Worm (Caenorhabditis elegans) whole organism, L4 larva: ENCODE measurements around the gene mup-2.

Source experiments
- F10B5.3 ChIP-seq: sonication (generic microtip); optimal IDR thresholded peaks from 2 replicates; lab custom pipeline; 2016; ENCODE audit warnings: mild to moderate bottlenecking, missing genetic modification characterization, missing compliant biosample characterization
- F37D6.2 ChIP-seq: sonication (generic microtip); optimal IDR thresholded peaks from 2 replicates; lab custom pipeline; 2016; ENCODE audit warnings: mild to moderate bottlenecking, missing genetic modification characterization, missing compliant biosample characterization
- F49E8.2 ChIP-seq: sonication (generic microtip); optimal IDR thresholded peaks from 2 replicates; lab custom pipeline; 2016; ENCODE audit warnings: missing compliant biosample characterization, mild to moderate bottlenecking, missing genetic modification characterization, borderline replicate concordance
- T26A8.4 ChIP-seq: fragments of 200-800 bp; sonication (Bioruptor generic); IDR thresholded peaks from 2 replicates; pipeline ENCODE4 v1.3.6; 2022; ENCODE audit warnings: missing genetic modification characterization, missing compliant biosample characterization
- Y48G9A.11 ChIP-seq: fragments of 200-800 bp; sonication (Bioruptor generic); IDR thresholded peaks from 2 replicates; pipeline ENCODE4 v1.3.6; 2022; ENCODE audit warnings: missing genetic modification reagents, missing genetic modification characterization, missing compliant biosample characterization
- Y5F2A.4 ChIP-seq: fragments of 200-800 bp; sonication (Bioruptor generic); optimal IDR thresholded peaks from 2 replicates; lab custom pipeline; 2018; ENCODE audit warnings: mild to moderate bottlenecking, missing genetic modification characterization, missing compliant biosample characterization
- ZK337.2 ChIP-seq: fragments of 200-800 bp; sonication (Bioruptor generic); IDR thresholded peaks from 2 replicates; pipeline ENCODE4 v1.3.6; 2022; ENCODE audit warnings: missing genetic modification reagents, missing genetic modification characterization, missing compliant biosample characterization
- ZK546.5 ChIP-seq, 2 experiments: sonication (generic microtip); optimal IDR thresholded peaks; 2 replicates each; lab custom pipeline; 2017; ENCODE audit warnings: missing biosample characterization in 2 of 2, missing genetic modification characterization in 2 of 2
- aha-1 ChIP-seq: fragments of 150-350 bp; peaks from one replicate; lab custom pipeline; 2014; ENCODE audit warnings: missing biosample characterization, missing genetic modification characterization
- arid-1 ChIP-seq: fragments of 200-800 bp; sonication (Bioruptor generic); conservative IDR thresholded peaks from 2 replicates; pipeline ENCODE4 v1.3.6; 2022; ENCODE audit warnings: missing genetic modification reagents, missing genetic modification characterization, missing compliant biosample characterization
- attf-4 ChIP-seq: sonication (generic microtip); optimal IDR thresholded peaks from 3 replicates; lab custom pipeline; 2017; ENCODE audit warnings: missing biosample characterization, missing genetic modification characterization
- ceh-32 ChIP-seq: sonication (generic microtip); optimal IDR thresholded peaks from 2 replicates; lab custom pipeline; 2016; ENCODE audit warnings: mild to moderate bottlenecking, missing genetic modification characterization, missing compliant biosample characterization; ENCODE audit not compliant: poor library complexity
- ceh-44 ChIP-seq: fragments of 200-800 bp; sonication (Bioruptor generic); IDR thresholded peaks from 2 replicates; pipeline ENCODE4 v1.3.6; 2022; ENCODE audit warnings: missing genetic modification reagents, missing genetic modification characterization, missing compliant biosample characterization
- ceh-62 ChIP-seq: sonication (generic microtip); optimal IDR thresholded peaks from 2 replicates; lab custom pipeline; 2017; ENCODE audit warnings: missing biosample characterization, missing genetic modification characterization
- ctbp-1 ChIP-seq: fragments of 200-800 bp; sonication (Bioruptor generic); IDR thresholded peaks from 2 replicates; pipeline ENCODE4 v1.3.6; 2022; ENCODE audit warnings: missing genetic modification reagents, missing genetic modification characterization, missing compliant biosample characterization
- daf-19 ChIP-seq: fragments of 200-800 bp; sonication (Bioruptor generic); conservative IDR thresholded peaks from 2 replicates; pipeline ENCODE4 v1.3.6; 2022; ENCODE audit warnings: missing genetic modification characterization, missing compliant biosample characterization
- daf-8 ChIP-seq: fragments of 200-800 bp; sonication (Bioruptor generic); IDR thresholded peaks from 2 replicates; pipeline ENCODE4 v1.3.6; 2022; ENCODE audit warnings: missing genetic modification characterization, missing compliant biosample characterization
- dmd-6 ChIP-seq: fragments of 200-800 bp; sonication (Bioruptor generic); IDR thresholded peaks from 2 replicates; pipeline ENCODE4 v1.3.6; 2022; ENCODE audit warnings: missing genetic modification reagents, missing genetic modification characterization, missing compliant biosample characterization
- dmd-8 ChIP-seq: fragments of 200-800 bp; sonication (Bioruptor generic); IDR thresholded peaks from 2 replicates; pipeline ENCODE4 v1.3.6; 2022; ENCODE audit warnings: missing genetic modification characterization, missing compliant biosample characterization
- dmd-9 ChIP-seq: fragments of 200-800 bp; sonication (Bioruptor generic); IDR thresholded peaks from 2 replicates; pipeline ENCODE4 v1.3.6; 2022; ENCODE audit warnings: missing genetic modification reagents, missing genetic modification characterization, missing compliant biosample characterization
- duxl-1 ChIP-seq: sonication (generic microtip); optimal IDR thresholded peaks from 2 replicates; lab custom pipeline; 2016; ENCODE audit warnings: mild to moderate bottlenecking, missing genetic modification characterization, moderate library complexity, missing compliant biosample characterization; ENCODE audit not compliant: poor library complexity
- gei-8 ChIP-seq: fragments of 200-800 bp; sonication (Bioruptor generic); optimal IDR thresholded peaks from 2 replicates; lab custom pipeline; 2018; ENCODE audit warnings: mild to moderate bottlenecking, missing genetic modification characterization, missing compliant biosample characterization
- hlh-11 ChIP-seq: fragments of 200-800 bp; sonication (Bioruptor generic); optimal IDR thresholded peaks from 2 replicates; lab custom pipeline; 2018; ENCODE audit warnings: mild to moderate bottlenecking, missing genetic modification characterization, missing compliant biosample characterization
- hlh-30 ChIP-seq: sonication (generic microtip); optimal IDR thresholded peaks from 2 replicates; lab custom pipeline; 2017; ENCODE audit warnings: antibody characterized with exemption, mild to moderate bottlenecking, missing genetic modification characterization, missing compliant biosample characterization; ENCODE audit not compliant: insufficient read depth
- hmg-1.1 ChIP-seq: fragments of 200-800 bp; sonication (Bioruptor generic); IDR thresholded peaks from 2 replicates; pipeline ENCODE4 v1.3.6; 2022; ENCODE audit warnings: missing genetic modification reagents, missing genetic modification characterization, missing compliant biosample characterization
- lin-13 ChIP-seq: fragments of 150-350 bp; optimal IDR thresholded peaks from 2 replicates; lab custom pipeline; 2014; ENCODE audit warnings: missing biosample characterization, missing genetic modification reagents, missing genetic modification characterization
- lin-39 ChIP-seq: fragments of 150-350 bp; optimal IDR thresholded peaks from 2 replicates; lab custom pipeline; 2014; ENCODE audit warnings: missing biosample characterization, missing genetic modification reagents, missing genetic modification characterization
- lir-3 ChIP-seq: sonication (generic microtip); optimal IDR thresholded peaks from 2 replicates; lab custom pipeline; 2016; ENCODE audit warnings: mild to moderate bottlenecking, missing genetic modification characterization, missing compliant biosample characterization
- lsy-2 ChIP-seq, 2 experiments: fragments of 150-350 bp in 1 of 2; sonication (generic microtip) in 1 of 2; optimal IDR thresholded peaks; 2 replicates each; lab custom pipeline; 2014 to 2017; ENCODE audit warnings: missing biosample characterization in 2 of 2, missing genetic modification characterization in 2 of 2
- madf-5 ChIP-seq, 2 experiments: fragments of 200-800 bp; sonication (Bioruptor generic); IDR thresholded peaks; 2 replicates each; pipeline ENCODE4 v1.3.6; 2022; ENCODE audit warnings: missing compliant biosample characterization in 2 of 2, missing genetic modification characterization in 2 of 2
- madf-9 ChIP-seq: fragments of 200-800 bp; sonication (Bioruptor generic); conservative IDR thresholded peaks from 2 replicates; pipeline ENCODE4 v1.3.6; 2022; ENCODE audit warnings: missing genetic modification reagents, missing genetic modification characterization, missing compliant biosample characterization
- mdl-1 ChIP-seq, 2 experiments: fragments of 150-350 bp in 1 of 2; sonication (generic microtip) in 1 of 2; optimal IDR thresholded peaks; 2 replicates each; lab custom pipeline; 2014 to 2017; ENCODE audit warnings: missing biosample characterization in 2 of 2, missing genetic modification characterization in 2 of 2
- mep-1 ChIP-seq: fragments of 150-350 bp; sonication (generic microtip); optimal IDR thresholded peaks from 3 replicates; lab custom pipeline; 2014; ENCODE audit warnings: missing biosample characterization, missing genetic modification characterization
- mes-2 ChIP-seq: sonication (generic microtip); optimal IDR thresholded peaks from 2 replicates; lab custom pipeline; 2016; ENCODE audit warnings: missing genotype, mild to moderate bottlenecking, missing genetic modification characterization, missing compliant biosample characterization; ENCODE audit not compliant: poor library complexity, severe bottlenecking
- mxl-3 ChIP-seq: fragments of 200-800 bp; sonication (Bioruptor generic); optimal IDR thresholded peaks from 2 replicates; lab custom pipeline; 2018; ENCODE audit warnings: mild to moderate bottlenecking, missing genetic modification characterization, missing compliant biosample characterization
- nhr-102 ChIP-seq: sonication (generic microtip); optimal IDR thresholded peaks from 2 replicates; lab custom pipeline; 2016; ENCODE audit warnings: mild to moderate bottlenecking, missing genetic modification characterization, moderate library complexity, missing compliant biosample characterization
- nhr-11 ChIP-seq: fragments of 150-350 bp; optimal IDR thresholded peaks from 2 replicates; lab custom pipeline; 2014; ENCODE audit warnings: missing biosample characterization, missing genetic modification characterization
- nhr-111 ChIP-seq: fragments of 200-800 bp; sonication (Bioruptor generic); optimal IDR thresholded peaks from 2 replicates; lab custom pipeline; 2018; ENCODE audit warnings: mild to moderate bottlenecking, missing genetic modification characterization, missing compliant biosample characterization
- nhr-25 ChIP-seq: sonication (generic microtip); optimal IDR thresholded peaks from 2 replicates; lab custom pipeline; 2017; ENCODE audit warnings: missing genetic modification characterization, mild to moderate bottlenecking, missing compliant biosample characterization, antibody characterized with exemption, moderate library complexity, borderline replicate concordance; ENCODE audit not compliant: insufficient read depth
- nhr-42 ChIP-seq: fragments of 200-800 bp; sonication (Bioruptor generic); IDR thresholded peaks from 2 replicates; pipeline ENCODE4 v1.3.6; 2022; ENCODE audit warnings: missing genetic modification characterization, missing compliant biosample characterization
- nhr-77 ChIP-seq: fragments of 150-350 bp; optimal IDR thresholded peaks from 2 replicates; lab custom pipeline; 2014; ENCODE audit warnings: missing biosample characterization, missing genetic modification characterization
- rbr-2 ChIP-seq: sonication (generic microtip); optimal IDR thresholded peaks from 2 replicates; lab custom pipeline; 2016; ENCODE audit warnings: missing genotype, missing genetic modification characterization, missing compliant biosample characterization
- sdz-12 ChIP-seq: fragments of 200-800 bp; sonication (Bioruptor generic); optimal IDR thresholded peaks from 2 replicates; lab custom pipeline; 2018; ENCODE audit warnings: mild to moderate bottlenecking, missing genetic modification characterization, missing compliant biosample characterization
- skn-1 ChIP-seq: fragments of 150-350 bp; optimal IDR thresholded peaks from 2 replicates; lab custom pipeline; 2014; ENCODE audit warnings: missing biosample characterization, missing genetic modification characterization
- spr-3 ChIP-seq: fragments of 200-800 bp; sonication (Bioruptor generic); optimal IDR thresholded peaks from 2 replicates; lab custom pipeline; 2018; ENCODE audit warnings: mild to moderate bottlenecking, missing genetic modification characterization, missing compliant biosample characterization
- tag-97 ChIP-seq: fragments of 200-800 bp; sonication (Bioruptor generic); IDR thresholded peaks from 2 replicates; pipeline ENCODE4 v1.3.6; 2022; ENCODE audit warnings: missing genetic modification characterization, missing compliant biosample characterization
- unc-39 ChIP-seq: sonication (generic microtip); optimal IDR thresholded peaks from 2 replicates; lab custom pipeline; 2017; ENCODE audit warnings: missing biosample characterization, missing genetic modification characterization
- vab-7 ChIP-seq: fragments of 200-800 bp; sonication (Bioruptor generic); IDR thresholded peaks from 2 replicates; pipeline ENCODE4 v1.3.6; 2022; ENCODE audit warnings: missing genetic modification reagents, missing genetic modification characterization, missing compliant biosample characterization
- zfp-3 ChIP-seq: fragments of 200-800 bp; sonication (Bioruptor generic); conservative IDR thresholded peaks from 2 replicates; pipeline ENCODE4 v1.3.6; 2022; ENCODE audit warnings: missing genetic modification reagents, missing genetic modification characterization, missing compliant biosample characterization
- zip-11 ChIP-seq: fragments of 200-800 bp; sonication (Bioruptor generic); IDR thresholded peaks from 2 replicates; pipeline ENCODE4 v1.3.6; 2022; ENCODE audit warnings: missing genetic modification characterization, missing compliant biosample characterization
- ztf-11 ChIP-seq: fragments of 150-350 bp; optimal IDR thresholded peaks from 2 replicates; lab custom pipeline; 2014; ENCODE audit warnings: missing biosample characterization, missing genetic modification characterization

The mup-2 gene

DNA sequence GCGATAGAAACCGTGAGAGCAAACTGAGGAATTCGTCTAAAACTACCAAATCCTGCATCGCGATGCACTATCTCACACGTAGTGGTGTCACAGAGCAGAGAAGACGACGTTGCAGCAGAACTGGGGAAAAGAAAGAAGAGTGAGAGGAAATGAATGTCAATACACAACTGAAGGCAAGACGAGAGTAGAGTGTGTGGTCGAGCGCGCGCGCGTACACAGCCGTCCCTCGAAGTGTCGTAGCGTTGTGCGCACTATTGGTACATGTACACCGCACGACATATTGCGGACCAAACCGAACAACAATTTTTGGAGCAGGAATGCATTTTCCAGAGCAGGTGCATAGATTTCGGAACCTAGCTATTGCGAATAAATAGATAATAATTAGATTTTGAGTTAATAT, 31.7 kb downstream of the mup-2 start (continued):
- TF ChIP-seq mdl-1 (tag; optimal IDR thresholded peaks at IDR 0.05; lab: Kevin White, UChicago) (peak in 1 of 2 experiments; percentile 39), attf-4 (tag; lab: Kevin White, UChicago) (no peak), arid-1 (GFP tag; lab: Robert Waterston, UW) (no peak), mxl-3 (GFP tag; lab: Kevin White, UChicago) (peak; percentile 74), nhr-77 (tag; lab: Kevin White, UChicago) (peak; percentile 8), nhr-111 (no peak), spr-3 (GFP tag; lab: Kevin White, UChicago) (no peak), skn-1 (tag; lab: Kevin White, UChicago) (no peak), ZK546.5 (tag; optimal IDR thresholded peaks at IDR 0.05; lab: Kevin White, UChicago) (no peak), hmg-1.1 (GFP tag; lab: Robert Waterston, UW) (peak; percentile 87), lin-13 (peak; percentile 32), zip-11 (GFP tag; lab: Robert Waterston, UW) (no peak), dmd-9 (GFP tag; lab: Robert Waterston, UW) (no peak), nhr-102 (no peak), gei-8 (GFP tag; lab: Kevin White, UChicago) (no peak), F49E8.2 (tag; lab: Kevin White, UChicago) (no peak), ZK337.2 (GFP tag; lab: Robert Waterston, UW) (no peak), duxl-1 (tag; lab: Kevin White, UChicago) (no peak), ztf-11 (tag; lab: Kevin White, UChicago) (no peak), ctbp-1 (GFP tag; lab: Robert Waterston, UW) (peak; percentile 51; the same call in 1 of the 2 replicates), zfp-3 (no peak), madf-9 (no peak; the same call in 1 of the 2 replicates), Y48G9A.11 (GFP tag; lab: Robert Waterston, UW) (no peak), nhr-11 (tag; lab: Kevin White, UChicago) (no peak), lir-3 (tag; lab: Kevin White, UChicago) (no peak), unc-39 (tag; lab: Kevin White, UChicago) (no peak), dmd-6 (GFP tag; lab: Robert Waterston, UW) (peak; percentile 37), F37D6.2 (tag; lab: Kevin White, UChicago) (peak; percentile 48), tag-97 (GFP tag; lab: Robert Waterston, UW) (no peak), rbr-2 (tag; lab: Kevin White, UChicago) (peak; percentile 88), Y5F2A.4 (GFP tag; lab: Kevin White, UChicago) (no peak), mes-2 (tag; lab: Kevin White, UChicago) (peak; percentile 78), ceh-32 (tag; lab: Kevin White, UChicago) (no peak), nhr-25 (tag; lab: Kevin White, UChicago) (no peak), F10B5.3 (no peak), hlh-11 (tag; lab: Kevin White, UChicago) (peak; percentile 54), ceh-62 (tag; lab: Kevin White, UChicago) (no peak), aha-1 (tag; lab: Kevin White, UChicago) (peak; percentile 95), mep-1 (tag; lab: Kevin White, UChicago) (peak; percentile 74), dmd-8 (GFP tag; lab: Robert Waterston, UW) (no peak), daf-8 (GFP tag; lab: Robert Waterston, UW) (no peak), lsy-2 (tag; optimal IDR thresholded peaks at IDR 0.05; lab: Kevin White, UChicago) (peak; percentile 26 to 59), nhr-42 (no peak), sdz-12 (no peak), madf-5 (GFP tag; IDR thresholded peaks at IDR 0.05; lab: Robert Waterston, UW) (no peak), lin-39 (tag; lab: Kevin White, UChicago) (no peak), T26A8.4 (GFP tag; lab: Robert Waterston, UW) (no peak), hlh-30 (peak; percentile 70), ceh-44 (GFP tag; lab: Robert Waterston, UW) (no peak), vab-7 (GFP tag; lab: Robert Waterston, UW) (0 out of 2 replicates have a peak, but pooled peaks have one; percentile 36), daf-19 (no peak)
